Fruit fly (Drosophila melanogaster) whole organism, prepupa: Measurements from ENCODE around the gene CG15498.

ENCODE experiments used
- CG11294 ChIP-seq: fragments of 200-800 bp; sonication (Bioruptor generic); IDR thresholded peaks from 2 replicates; pipeline ENCODE4 v1.3.6; 2022; ENCODE audit warnings: missing biosample characterization, missing genetic modification characterization
- CG11762 ChIP-seq: fragments of 200-800 bp; sonication (Bioruptor generic); optimal IDR thresholded peaks from 3 replicates; lab custom pipeline; 2016; ENCODE audit warnings: missing biosample characterization, missing genetic modification characterization; ENCODE audit not compliant: insufficient read depth
- CG11902 ChIP-seq: fragments of 200-800 bp; sonication (Bioruptor generic); optimal IDR thresholded peaks from 3 replicates; lab custom pipeline; 2016; ENCODE audit warnings: missing biosample characterization, missing genetic modification characterization
- CG16779 ChIP-seq: fragments of 200-800 bp; sonication (Bioruptor generic); optimal IDR thresholded peaks from 3 replicates; lab custom pipeline; 2017; ENCODE audit warnings: missing biosample characterization, mild to moderate bottlenecking, missing genetic modification characterization
- CG31627 ChIP-seq: fragments of 200-800 bp; sonication (Bioruptor generic); optimal IDR thresholded peaks from 3 replicates; lab custom pipeline; 2016; ENCODE audit warnings: missing biosample characterization, missing genetic modification characterization
- CG34406 ChIP-seq: fragments of 200-800 bp; sonication (Bioruptor generic); optimal IDR thresholded peaks from 3 replicates; lab custom pipeline; 2016; ENCODE audit warnings: missing biosample characterization, missing genetic modification characterization
- CG3919 ChIP-seq: fragments of 200-800 bp; sonication (Bioruptor generic); optimal IDR thresholded peaks from 3 replicates; lab custom pipeline; 2016; ENCODE audit warnings: missing biosample characterization, missing genetic modification characterization
- CG4318 ChIP-seq: fragments of 200-800 bp; sonication (Bioruptor generic); optimal IDR thresholded peaks from 3 replicates; lab custom pipeline; 2017; ENCODE audit warnings: missing biosample characterization, mild to moderate bottlenecking, missing genetic modification characterization
- CG6163 ChIP-seq: fragments of 200-800 bp; sonication (Bioruptor generic); IDR thresholded peaks from 3 replicates; pipeline ENCODE4 v1.3.6; 2022; ENCODE audit warnings: missing biosample characterization, missing genetic modification characterization
- CG6276 ChIP-seq: fragments of 200-800 bp; sonication (Bioruptor generic); optimal IDR thresholded peaks from 2 replicates; lab custom pipeline; 2017; ENCODE audit warnings: missing biosample characterization, mild to moderate bottlenecking, missing genetic modification characterization
- CG6792 ChIP-seq: fragments of 200-800 bp; sonication (Bioruptor generic); optimal IDR thresholded peaks from 3 replicates; lab custom pipeline; 2016; ENCODE audit warnings: missing biosample characterization, missing genetic modification characterization
- CG6808 ChIP-seq: fragments of 200-800 bp; sonication (Bioruptor generic); optimal IDR thresholded peaks from 3 replicates; lab custom pipeline; 2017; ENCODE audit warnings: missing biosample characterization, missing genetic modification characterization, mild to moderate bottlenecking, moderate library complexity, missing genetic modification reagents
- CG6854 ChIP-seq: fragments of 200-800 bp; sonication (Bioruptor generic); optimal IDR thresholded peaks from 2 replicates; lab custom pipeline; 2017; ENCODE audit warnings: missing biosample characterization, mild to moderate bottlenecking, missing genetic modification characterization
- CG7368 ChIP-seq: fragments of 200-800 bp; sonication (Bioruptor generic); optimal IDR thresholded peaks from 3 replicates; lab custom pipeline; 2016; ENCODE audit warnings: missing biosample characterization, missing genetic modification characterization
- CG9139 ChIP-seq: fragments of 200-800 bp; sonication (Bioruptor generic); optimal IDR thresholded peaks from 3 replicates; lab custom pipeline; 2017; ENCODE audit warnings: missing biosample characterization, mild to moderate bottlenecking, missing genetic modification characterization
- Eip75B ChIP-seq: fragments of 200-800 bp; sonication (Bioruptor generic); optimal IDR thresholded peaks from 3 replicates; lab custom pipeline; 2016; ENCODE audit warnings: missing biosample characterization, missing genetic modification characterization
- Eip78C ChIP-seq: fragments of 200-800 bp; sonication (Bioruptor generic); peaks from one replicate; lab custom pipeline; 2016; ENCODE audit warnings: missing biosample characterization, missing genetic modification characterization
- Eip93F ChIP-seq: fragments of 200-800 bp; sonication (Bioruptor generic); optimal IDR thresholded peaks from 2 replicates; lab custom pipeline; 2016; ENCODE audit warnings: missing biosample characterization, mild to moderate bottlenecking, missing genetic modification characterization
- Ets21C ChIP-seq: fragments of 200-800 bp; sonication (Bioruptor generic); optimal IDR thresholded peaks from 3 replicates; lab custom pipeline; 2016; ENCODE audit warnings: missing biosample characterization, missing genetic modification characterization
- Ets96B ChIP-seq: fragments of 200-800 bp; optimal IDR thresholded peaks from 2 replicates; lab custom pipeline; 2019; ENCODE audit warnings: missing biosample characterization, mild to moderate bottlenecking, missing genetic modification characterization, moderate library complexity
- Gug ChIP-seq: fragments of 200-800 bp; sonication (Bioruptor generic); IDR thresholded peaks from 2 replicates; pipeline ENCODE4 v1.3.6; 2022; ENCODE audit warnings: missing biosample characterization, missing genetic modification characterization
- Hr38 ChIP-seq: sonication (Bioruptor generic); optimal IDR thresholded peaks from 2 replicates; lab custom pipeline; 2016; ENCODE audit warnings: missing biosample characterization, missing genetic modification characterization
- Hr39 ChIP-seq: fragments of 200-800 bp; sonication (Bioruptor generic); optimal IDR thresholded peaks from 2 replicates; lab custom pipeline; 2016; ENCODE audit warnings: missing biosample characterization, missing genetic modification characterization
- Hr4 ChIP-seq: fragments of 200-800 bp; sonication (Bioruptor generic); optimal IDR thresholded peaks from 3 replicates; lab custom pipeline; 2016; ENCODE audit warnings: missing biosample characterization, missing genetic modification characterization
- Met ChIP-seq: fragments of 200-800 bp; sonication (Bioruptor generic); optimal IDR thresholded peaks from 3 replicates; lab custom pipeline; 2016; ENCODE audit warnings: missing biosample characterization, missing genetic modification characterization
- OdsH ChIP-seq: fragments of 200-800 bp; sonication (Bioruptor generic); optimal IDR thresholded peaks from 3 replicates; lab custom pipeline; 2016; ENCODE audit warnings: missing biosample characterization, missing genetic modification characterization
- Smox ChIP-seq: fragments of 200-800 bp; sonication (Bioruptor generic); optimal IDR thresholded peaks from 3 replicates; lab custom pipeline; 2016; ENCODE audit warnings: missing biosample characterization, missing genetic modification characterization
- Sox102F ChIP-seq: fragments of 200-800 bp; sonication (Bioruptor generic); optimal IDR thresholded peaks from 2 replicates; lab custom pipeline; 2016; ENCODE audit warnings: missing biosample characterization, mild to moderate bottlenecking, missing genetic modification characterization
- Sox14 ChIP-seq: fragments of 200-800 bp; sonication (Bioruptor generic); optimal IDR thresholded peaks from 3 replicates; lab custom pipeline; 2016; ENCODE audit warnings: missing biosample characterization, missing genetic modification characterization
- Sox15 ChIP-seq: fragments of 200-800 bp; sonication (Bioruptor generic); optimal IDR thresholded peaks from 3 replicates; lab custom pipeline; 2016; ENCODE audit warnings: missing biosample characterization, missing genetic modification characterization
- achi ChIP-seq: fragments of 200-800 bp; sonication (Bioruptor generic); optimal IDR thresholded peaks from 3 replicates; lab custom pipeline; 2016; ENCODE audit warnings: missing biosample characterization, missing genetic modification characterization
- acj6 ChIP-seq: fragments of 200-800 bp; sonication (Bioruptor generic); optimal IDR thresholded peaks from 3 replicates; lab custom pipeline; 2016; ENCODE audit warnings: missing biosample characterization, missing genetic modification characterization
- dac ChIP-seq: fragments of 200-800 bp; sonication (Bioruptor generic); optimal IDR thresholded peaks from 2 replicates; lab custom pipeline; 2017; ENCODE audit warnings: missing biosample characterization, mild to moderate bottlenecking, missing genetic modification characterization
- eg ChIP-seq: fragments of 200-800 bp; sonication (Bioruptor generic); IDR thresholded peaks from 3 replicates; pipeline ENCODE4 v1.3.6; 2022; ENCODE audit warnings: missing biosample characterization, missing genetic modification characterization
- fd59A ChIP-seq: fragments of 200-800 bp; sonication (Bioruptor generic); optimal IDR thresholded peaks from 2 replicates; lab custom pipeline; 2017; ENCODE audit warnings: missing biosample characterization, mild to moderate bottlenecking, missing genetic modification characterization, missing genetic modification reagents
- fd85E ChIP-seq: fragments of 200-800 bp; sonication (Bioruptor generic); optimal IDR thresholded peaks from 3 replicates; lab custom pipeline; 2016; ENCODE audit warnings: missing biosample characterization, missing genetic modification characterization
- fkh ChIP-seq: fragments of 200-800 bp; sonication (Bioruptor generic); optimal IDR thresholded peaks from 3 replicates; lab custom pipeline; 2017; ENCODE audit warnings: missing biosample characterization, mild to moderate bottlenecking, missing genetic modification characterization, moderate library complexity
- lz ChIP-seq: fragments of 200-800 bp; sonication (Bioruptor generic); optimal IDR thresholded peaks from 3 replicates; lab custom pipeline; 2016; ENCODE audit warnings: missing biosample characterization, missing genetic modification characterization
- net ChIP-seq: fragments of 200-800 bp; sonication (Bioruptor generic); optimal IDR thresholded peaks from 3 replicates; lab custom pipeline; 2016; ENCODE audit warnings: missing biosample characterization, missing genetic modification characterization
- svp ChIP-seq: fragments of 200-800 bp; sonication (Bioruptor generic); peaks from one replicate; lab custom pipeline; 2016; ENCODE audit warnings: missing biosample characterization, missing genetic modification characterization
- topi ChIP-seq: fragments of 200-800 bp; sonication (Bioruptor generic); optimal IDR thresholded peaks from 3 replicates; lab custom pipeline; 2016; ENCODE audit warnings: missing biosample characterization, missing genetic modification characterization
- vri ChIP-seq: fragments of 200-800 bp; sonication (Bioruptor generic); optimal IDR thresholded peaks from 3 replicates; lab custom pipeline; 2016; ENCODE audit warnings: missing biosample characterization, mild to moderate bottlenecking, missing genetic modification characterization

CG15498 gene

dm6 chr3R:21528529-21528928 is 40.4 kb downstream of the CG15498 start:
- no peak for TF ChIP-seq CG6808 (GFP tag; lab: Kevin White, UChicago)
- no peak for TF ChIP-seq Hr39 (GFP tag; lab: Kevin White, UChicago)
- no peak for TF ChIP-seq CG6854 (GFP tag; lab: Kevin White, UChicago)
- no peak for TF ChIP-seq CG6792 (GFP tag; lab: Kevin White, UChicago)
- TF ChIP-seq Hr38, result no peak
- TF ChIP-seq svp (GFP tag; lab: Kevin White, UChicago), result no peak
- TF ChIP-seq CG34406 (GFP tag; lab: Kevin White, UChicago), result no peak
- no peak for TF ChIP-seq CG31627
- no peak for TF ChIP-seq net (GFP tag; lab: Kevin White, UChicago)
- no peak for TF ChIP-seq CG16779
- no peak for TF ChIP-seq Eip93F (GFP tag; lab: Kevin White, UChicago)
- TF ChIP-seq fkh (GFP tag; lab: Kevin White, UChicago), result no peak
- no peak for TF ChIP-seq Met (GFP tag; lab: Kevin White, UChicago)
- no peak for TF ChIP-seq CG4318
- no peak for TF ChIP-seq Gug (GFP tag; lab: Robert Waterston, UW)
- TF ChIP-seq CG3919 (GFP tag; lab: Kevin White, UChicago), result no peak
- no peak for TF ChIP-seq eg (GFP tag; lab: Robert Waterston, UW)
- TF ChIP-seq CG11902, result no peak
- no peak for TF ChIP-seq CG6276 (GFP tag; lab: Kevin White, UChicago)

- TF ChIP-seq Sox14 (no peak), dac (GFP tag; lab: Kevin White, UChicago) (no peak), CG6854 (GFP tag; lab: Kevin White, UChicago) (no peak), CG6163 (GFP tag; lab: Robert Waterston, UW) (no peak), CG4318 (no peak), fd59A (GFP tag; lab: Kevin White, UChicago) (no peak), Eip78C (GFP tag; lab: Kevin White, UChicago) (no peak), CG9139 (GFP tag; lab: Kevin White, UChicago) (no peak), svp (GFP tag; lab: Kevin White, UChicago) (no peak), Hr4 (GFP tag; lab: Kevin White, UChicago) (no peak), CG11294 (GFP tag; lab: Robert Waterston, UW) (no peak)
These were observed 44.4 kb downstream of the CG15498 start for dm6 chr3R:21524574-21524973.

DNA sequence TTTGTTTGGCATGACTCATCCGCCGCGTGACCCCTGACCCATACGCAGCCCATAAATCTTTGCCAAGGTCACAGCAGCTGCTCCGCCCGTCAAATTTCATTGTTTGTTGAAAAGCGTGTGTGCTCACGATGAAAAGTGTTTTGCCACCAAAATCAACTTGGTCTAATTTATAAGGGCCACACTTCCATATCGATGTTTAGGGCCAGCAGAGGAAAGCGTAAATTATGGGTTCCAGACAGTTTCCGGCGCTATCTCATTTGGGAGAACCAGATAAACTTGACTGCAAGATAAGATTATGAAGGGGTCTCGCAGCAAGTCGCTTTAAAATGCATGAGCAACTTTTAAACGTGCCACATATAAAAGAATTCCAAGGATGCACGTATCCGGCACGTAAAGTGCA is 47.2 kb downstream of the CG15498 start:
- TF ChIP-seq acj6 (GFP tag; lab: Kevin White, UChicago) (no peak), Ets96B (tag; lab: Kevin White, UChicago) (no peak), CG11762 (GFP tag; lab: Kevin White, UChicago) (no peak), OdsH (no peak), topi (GFP tag; lab: Kevin White, UChicago) (no peak), CG16779 (no peak), dac (GFP tag; lab: Kevin White, UChicago) (no peak), Ets21C (GFP tag; lab: Kevin White, UChicago) (no peak), fd85E (GFP tag; lab: Kevin White, UChicago) (no peak), CG6276 (GFP tag; lab: Kevin White, UChicago) (no peak), CG34406 (GFP tag; lab: Kevin White, UChicago) (no peak), Sox102F (no peak), vri (GFP tag; lab: Kevin White, UChicago) (no peak), Sox15 (GFP tag; lab: Kevin White, UChicago) (no peak)
- TF ChIP-seq, all 60 proteins: peak for 0

dm6 chr3R:21520756-21521155 is 48.2 kb downstream of the CG15498 start, which contains the start of gene sp3:
Gene sp3, plus strand, starts transcription at chr3R:21520928.
- TF ChIP-seq Eip78C (GFP tag; lab: Kevin White, UChicago) (no peak), CG6854 (GFP tag; lab: Kevin White, UChicago) (no peak), Smox (GFP tag; lab: Kevin White, UChicago) (no peak), CG7368 (GFP tag; lab: Kevin White, UChicago) (no peak), Ets96B (tag; lab: Kevin White, UChicago) (no peak), Ets21C (GFP tag; lab: Kevin White, UChicago) (no peak), fd59A (GFP tag; lab: Kevin White, UChicago) (no peak), fd85E (GFP tag; lab: Kevin White, UChicago) (no peak), Hr39 (GFP tag; lab: Kevin White, UChicago) (no peak), Eip93F (GFP tag; lab: Kevin White, UChicago) (no peak), dac (GFP tag; lab: Kevin White, UChicago) (no peak), Sox102F (no peak), achi (GFP tag; lab: Kevin White, UChicago) (no peak), Eip75B (GFP tag; lab: Kevin White, UChicago) (no peak), Hr38 (no peak), CG9139 (GFP tag; lab: Kevin White, UChicago) (no peak), lz (GFP tag; lab: Kevin White, UChicago) (no peak)
